Fruit fly (Drosophila melanogaster) whole organism, embryonic: ENCODE results near the gene Nulp1.

Experiments
- CG11723 ChIP-seq: fragments of 200-800 bp; sonication (Bioruptor generic); optimal IDR thresholded peaks from 2 replicates; lab custom pipeline; 2017; ENCODE audit warnings: missing biosample characterization, mild to moderate bottlenecking, missing genetic modification characterization
- CG13424 ChIP-seq: fragments of 200-800 bp; sonication (Bioruptor generic); optimal IDR thresholded peaks from 2 replicates; lab custom pipeline; 2019; ENCODE audit warnings: missing biosample characterization, mild to moderate bottlenecking, missing genetic modification characterization, moderate library complexity
- CG13775 ChIP-seq: fragments of 200-800 bp; sonication (Bioruptor generic); optimal IDR thresholded peaks from 3 replicates; lab custom pipeline; 2017; ENCODE audit warnings: missing biosample characterization, mild to moderate bottlenecking, missing genetic modification characterization
- CG17568 ChIP-seq: fragments of 200-800 bp; sonication (Bioruptor generic); optimal IDR thresholded peaks from 2 replicates; lab custom pipeline; 2018; ENCODE audit warnings: missing biosample characterization, mild to moderate bottlenecking, missing genetic modification characterization, moderate library complexity
- CG17612 ChIP-seq: fragments of 200-800 bp; sonication (Bioruptor generic); IDR thresholded peaks from 2 replicates; pipeline ENCODE4 v1.3.6; 2022; ENCODE audit warnings: missing biosample characterization, missing genetic modification characterization
- CG18476 ChIP-seq: fragments of 200-800 bp; sonication (Bioruptor generic); optimal IDR thresholded peaks from 2 replicates; lab custom pipeline; 2016; ENCODE audit warnings: missing biosample characterization, mild to moderate bottlenecking, missing genetic modification characterization
- CG2199 ChIP-seq: fragments of 200-800 bp; sonication (Bioruptor generic); IDR thresholded peaks from 3 replicates; pipeline ENCODE4 v1.3.6; 2022; ENCODE audit warnings: missing biosample characterization, missing genetic modification characterization
- CG30403 ChIP-seq: fragments of 200-800 bp; sonication (Bioruptor generic); optimal IDR thresholded peaks from 3 replicates; lab custom pipeline; 2016; ENCODE audit warnings: missing biosample characterization, missing genetic modification characterization
- CG3995 ChIP-seq: fragments of 200-800 bp; sonication (Bioruptor generic); optimal IDR thresholded peaks from 3 replicates; lab custom pipeline; 2016; ENCODE audit warnings: missing biosample characterization, missing genetic modification characterization
- CG4404 ChIP-seq: fragments of 200-800 bp; sonication (Bioruptor generic); IDR thresholded peaks from 2 replicates; pipeline ENCODE4 v1.3.6; 2022; ENCODE audit warnings: missing biosample characterization, missing genetic modification characterization
- CG4730 ChIP-seq: fragments of 200-800 bp; sonication (Bioruptor generic); IDR thresholded peaks from 2 replicates; pipeline ENCODE4 v1.3.6; 2022; ENCODE audit warnings: missing biosample characterization, missing genetic modification characterization
- CG5245 ChIP-seq: fragments of 200-800 bp; sonication (Bioruptor generic); optimal IDR thresholded peaks from 3 replicates; lab custom pipeline; 2016; ENCODE audit warnings: missing biosample characterization, missing genetic modification characterization
- CG6175 ChIP-seq: fragments of 200-800 bp; sonication (Bioruptor generic); IDR thresholded peaks from 3 replicates; pipeline ENCODE4 v1.3.6; 2022; ENCODE audit warnings: missing biosample characterization, missing genetic modification characterization
- CG6854 ChIP-seq: fragments of 200-800 bp; sonication (Bioruptor generic); optimal IDR thresholded peaks from 3 replicates; lab custom pipeline; 2017; ENCODE audit warnings: missing biosample characterization, mild to moderate bottlenecking, missing genetic modification characterization
- CG7556 ChIP-seq: fragments of 200-800 bp; sonication (Bioruptor generic); optimal IDR thresholded peaks from 2 replicates; lab custom pipeline; 2017; ENCODE audit warnings: missing biosample characterization, mild to moderate bottlenecking, missing genetic modification characterization
- CG7786 ChIP-seq: fragments of 200-800 bp; sonication (Bioruptor generic); optimal IDR thresholded peaks from 2 replicates; lab custom pipeline; 2016; ENCODE audit warnings: missing biosample characterization, missing genetic modification characterization
- CG7987 ChIP-seq: fragments of 200-800 bp; sonication (Bioruptor generic); optimal IDR thresholded peaks from 2 replicates; lab custom pipeline; 2018; ENCODE audit warnings: missing biosample characterization, mild to moderate bottlenecking, missing genetic modification characterization, moderate library complexity
- CG8388 ChIP-seq: fragments of 200-800 bp; sonication (Bioruptor generic); optimal IDR thresholded peaks from 2 replicates; lab custom pipeline; 2019; ENCODE audit warnings: missing biosample characterization, mild to moderate bottlenecking, missing genetic modification characterization, moderate library complexity
- CG9817 ChIP-seq: fragments of 200-800 bp; sonication (Bioruptor generic); optimal IDR thresholded peaks from 2 replicates; lab custom pipeline; 2018; ENCODE audit warnings: missing biosample characterization, mild to moderate bottlenecking, missing genetic modification characterization, moderate library complexity
- D19B ChIP-seq: fragments of 200-800 bp; sonication (Bioruptor generic); optimal IDR thresholded peaks from 2 replicates; lab custom pipeline; 2017; ENCODE audit warnings: missing biosample characterization, mild to moderate bottlenecking, missing genetic modification characterization
- Dfd ChIP-seq, 2 experiments: fragments of >200 bp; optimal IDR thresholded peaks; 2 replicates each; lab custom pipeline; 2017; ENCODE audit warnings: missing biosample characterization in 2 of 2, missing genetic modification characterization in 2 of 2
- Dip3 ChIP-seq: fragments of 200-800 bp; sonication (Bioruptor generic); optimal IDR thresholded peaks from 3 replicates; lab custom pipeline; 2016; ENCODE audit warnings: missing biosample characterization, missing genetic modification characterization
- HLH54F ChIP-seq: fragments of 200-800 bp; sonication (Bioruptor generic); optimal IDR thresholded peaks from 3 replicates; lab custom pipeline; 2016; ENCODE audit warnings: missing biosample characterization, missing genetic modification characterization
- HmgZ ChIP-seq: fragments of 200-800 bp; sonication (Bioruptor generic); optimal IDR thresholded peaks from 2 replicates; lab custom pipeline; 2018; ENCODE audit warnings: missing biosample characterization, mild to moderate bottlenecking, missing genetic modification characterization
- Jarid2 ChIP-seq: fragments of 200-800 bp; sonication (Bioruptor generic); optimal IDR thresholded peaks from 3 replicates; lab custom pipeline; 2017; ENCODE audit warnings: mild to moderate bottlenecking, missing biosample characterization, missing genetic modification reagents, missing genetic modification characterization
- Lim3 ChIP-seq: fragments of 200-800 bp; sonication (Bioruptor generic); IDR thresholded peaks from 2 replicates; pipeline ENCODE4 v1.3.6; 2022; ENCODE audit warnings: missing biosample characterization, missing genetic modification characterization
- Max ChIP-seq: fragments of 200-800 bp; sonication (Bioruptor generic); optimal IDR thresholded peaks from 2 replicates; lab custom pipeline; 2016; ENCODE audit warnings: missing biosample characterization, mild to moderate bottlenecking, missing genetic modification characterization
- Mes4 ChIP-seq: fragments of 200-800 bp; sonication (Bioruptor generic); optimal IDR thresholded peaks from 2 replicates; lab custom pipeline; 2016; ENCODE audit warnings: missing biosample characterization, missing genetic modification characterization
- Nf-YA ChIP-seq: fragments of 200-800 bp; sonication (Bioruptor generic); IDR thresholded peaks from 2 replicates; pipeline ENCODE4 v1.3.6; 2022; ENCODE audit warnings: missing biosample characterization, missing genetic modification characterization
- PHDP ChIP-seq: fragments of 200-800 bp; sonication (Bioruptor generic); optimal IDR thresholded peaks from 3 replicates; lab custom pipeline; 2018; ENCODE audit warnings: missing biosample characterization, mild to moderate bottlenecking, missing genetic modification characterization, moderate library complexity
- Stat92E ChIP-seq, 3 experiments: fragments of >200 bp in 2 of 3; fragments of 200-800 bp in 1 of 3; sonication (Bioruptor generic) in 1 of 3; optimal IDR thresholded peaks; 2 replicates each; lab custom pipeline; 2017 to 2019; ENCODE audit warnings: missing biosample characterization in 3 of 3, missing genetic modification characterization in 3 of 3, mild to moderate bottlenecking in 1 of 3, moderate library complexity in 1 of 3
- TFAM ChIP-seq: fragments of 200-800 bp; sonication (Bioruptor generic); optimal IDR thresholded peaks from 2 replicates; lab custom pipeline; 2017; ENCODE audit warnings: missing biosample characterization, missing genetic modification characterization, inconsistent platforms
- ac ChIP-seq: fragments of 200-800 bp; sonication (Bioruptor generic); optimal IDR thresholded peaks from 3 replicates; lab custom pipeline; 2017; ENCODE audit warnings: missing biosample characterization, mild to moderate bottlenecking, missing genetic modification characterization
- ara ChIP-seq: fragments of 200-800 bp; sonication (Bioruptor generic); IDR thresholded peaks from 2 replicates; pipeline ENCODE4 v1.3.6; 2022; ENCODE audit warnings: missing biosample characterization, missing genetic modification characterization
- az2 ChIP-seq: fragments of 200-800 bp; sonication (Bioruptor generic); optimal IDR thresholded peaks from 3 replicates; lab custom pipeline; 2016; ENCODE audit warnings: missing biosample characterization, missing genetic modification characterization
- bbx ChIP-seq: fragments of 200-800 bp; sonication (Bioruptor generic); IDR thresholded peaks from 2 replicates; pipeline ENCODE4 v1.3.6; 2022; ENCODE audit warnings: missing biosample characterization, missing genetic modification characterization; ENCODE audit not compliant: partially characterized antibody
- bowl ChIP-seq: fragments of 200-800 bp; sonication (Bioruptor generic); IDR thresholded peaks from 2 replicates; pipeline ENCODE4 v1.3.6; 2022; ENCODE audit warnings: missing biosample characterization, missing genetic modification characterization
- corto ChIP-seq: fragments of 200-800 bp; sonication (Bioruptor generic); optimal IDR thresholded peaks from 2 replicates; lab custom pipeline; 2016; ENCODE audit warnings: missing biosample characterization, mild to moderate bottlenecking, missing genetic modification characterization, moderate library complexity
- gem ChIP-seq: fragments of 200-800 bp; sonication (Bioruptor generic); optimal IDR thresholded peaks from 2 replicates; lab custom pipeline; 2019; ENCODE audit warnings: missing biosample characterization, mild to moderate bottlenecking, missing genetic modification characterization, moderate library complexity
- hkb ChIP-seq, 2 experiments: fragments of 200-800 bp in 1 of 2; fragments of >200 bp in 1 of 2; sonication (Bioruptor generic) in 1 of 2; IDR thresholded peaks in 1 of 2; optimal IDR thresholded peaks in 1 of 2; 2 replicates each; pipeline versions ENCODE4 v1.3.6 to Lab custom; 2017 to 2022; ENCODE audit warnings: missing biosample characterization in 1 of 2, missing genetic modification characterization in 1 of 2
- lab ChIP-seq: fragments of 200-800 bp; sonication (Bioruptor generic); optimal IDR thresholded peaks from 3 replicates; lab custom pipeline; 2017; ENCODE audit warnings: missing biosample characterization, missing genetic modification characterization, mild to moderate bottlenecking, moderate library complexity, missing genetic modification reagents
- luna ChIP-seq: fragments of 200-800 bp; sonication (Bioruptor generic); optimal IDR thresholded peaks from 2 replicates; lab custom pipeline; 2016; ENCODE audit warnings: missing biosample characterization, missing genetic modification characterization
- nmo ChIP-seq: fragments of 200-800 bp; sonication (Bioruptor generic); optimal IDR thresholded peaks from 2 replicates; lab custom pipeline; 2018; ENCODE audit warnings: missing biosample characterization, mild to moderate bottlenecking, missing genetic modification characterization, moderate library complexity
- pan ChIP-seq, 4 experiments: fragments of >200 bp in 3 of 4; fragments of 200-800 bp in 1 of 4; sonication (Bioruptor generic) in 1 of 4; optimal IDR thresholded peaks in 3 of 4; IDR thresholded peaks in 1 of 4; 2 replicates each; pipeline versions ENCODE4 v1.3.6 to Lab custom; 2017 to 2022; ENCODE audit warnings: missing biosample characterization in 2 of 4, missing genetic modification characterization in 2 of 4, mixed read lengths in 1 of 4
- tio ChIP-seq: fragments of 200-800 bp; sonication (Bioruptor generic); optimal IDR thresholded peaks from 2 replicates; lab custom pipeline; 2017; ENCODE audit warnings: missing biosample characterization, missing genetic modification characterization, inconsistent platforms
- usp ChIP-seq: fragments of >200 bp; optimal IDR thresholded peaks from 2 replicates; lab custom pipeline; 2017; ENCODE audit warnings: missing biosample characterization, missing genetic modification characterization
- vfl ChIP-seq: fragments of 200-800 bp; sonication (Bioruptor generic); optimal IDR thresholded peaks from 2 replicates; lab custom pipeline; 2016; ENCODE audit warnings: missing biosample characterization, missing genetic modification characterization

The Nulp1 gene

DNA sequence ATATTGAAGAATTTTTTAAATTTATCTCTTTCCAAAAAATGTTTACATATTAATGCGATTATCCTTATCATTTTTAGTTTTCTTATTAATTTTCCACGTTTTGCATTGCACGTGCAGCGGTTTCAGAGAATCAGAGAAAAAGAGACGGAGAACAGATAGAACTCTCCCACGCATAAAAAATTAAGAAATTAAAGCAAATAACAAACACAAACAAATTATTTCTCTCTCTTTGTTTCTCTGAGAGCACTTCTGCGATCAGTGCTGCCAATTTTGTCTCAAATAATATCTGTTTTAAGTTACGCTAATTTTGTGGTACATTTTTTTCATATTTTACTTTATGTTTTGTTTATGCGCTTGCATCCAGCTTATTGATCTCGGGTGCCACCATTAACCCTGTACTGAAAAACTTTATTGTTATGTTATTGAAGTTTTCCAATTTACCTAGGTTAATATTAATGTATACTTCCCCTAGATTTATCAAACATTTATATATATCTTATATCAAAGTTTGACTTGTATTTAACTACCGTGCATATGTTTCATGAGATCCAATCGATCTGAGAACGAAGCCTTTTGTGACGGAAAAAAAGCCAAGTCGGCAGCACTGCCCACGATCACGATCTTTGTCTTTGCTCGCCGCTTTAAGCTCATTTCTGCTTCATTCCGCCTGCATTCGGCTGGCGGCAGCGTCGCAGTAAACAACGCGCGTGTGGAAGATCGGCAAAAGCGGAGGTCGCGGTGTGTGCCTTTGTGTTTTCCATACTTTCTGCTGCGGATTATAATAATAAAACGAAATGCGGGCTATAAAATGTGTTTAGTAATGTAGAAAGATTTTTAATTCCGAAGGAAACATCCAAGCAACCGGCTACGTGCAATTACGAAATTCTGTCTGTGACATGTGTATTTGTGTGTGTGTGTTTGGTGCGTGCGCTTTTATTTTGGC, 46.7 kb upstream of the Nulp1 start, which contains the start of gene Sarm:
Sarm (plus strand) TSS at position 661 of the 943 bp plus-strand sequence.
- TF ChIP-seq TFAM (GFP tag; lab: Kevin White, UChicago), result no peak
- peak; percentile 43; the same call in 1 of the 2 replicates for TF ChIP-seq bbx (GFP tag; lab: Robert Waterston, UW)
- no peak for TF ChIP-seq CG4730
- TF ChIP-seq CG8388 (GFP tag; lab: Kevin White, UChicago), result peak; percentile 9
- no peak for TF ChIP-seq ara (GFP tag; lab: Robert Waterston, UW)
- TF ChIP-seq gem (tag; lab: Kevin White, UChicago), result peak; percentile 70
- TF ChIP-seq Mes4 (GFP tag; lab: Kevin White, UChicago), result no peak
- no peak for TF ChIP-seq Nf-YA
- TF ChIP-seq vfl (GFP tag; lab: Kevin White, UChicago), result no peak
- peak; percentile 27 for TF ChIP-seq CG9817
- TF ChIP-seq CG30403 (GFP tag; lab: Kevin White, UChicago), result peak; percentile 63
- TF ChIP-seq D19B (GFP tag; lab: Kevin White, UChicago), result peak; percentile 9
- TF ChIP-seq luna (GFP tag; lab: Kevin White, UChicago), result no peak
- no peak for TF ChIP-seq CG4404
- peak; percentile 85 for TF ChIP-seq nmo (GFP tag; lab: Kevin White, UChicago)
- TF ChIP-seq CG7786 (GFP tag; lab: Kevin White, UChicago), result no peak
- peak; percentile 73 for TF ChIP-seq CG7556 (GFP tag; lab: Kevin White, UChicago)
- TF ChIP-seq corto, result no peak
- TF ChIP-seq Jarid2 (GFP tag; lab: Kevin White, UChicago), result peak; percentile 60
- no peak for TF ChIP-seq Dfd (GFP tag; optimal IDR thresholded peaks at IDR 0.05; lab: Kevin White, UChicago)
- TF ChIP-seq usp, result no peak
- peak in 1 of 3 experiments; percentile 25 for TF ChIP-seq Stat92E (GFP tag; optimal IDR thresholded peaks at IDR 0.05; lab: Kevin White, UChicago)
- TF ChIP-seq hkb (optimal IDR thresholded peaks at IDR 0.05; lab: Kevin White, UChicago), result no peak
- peak; percentile 15; the same call in 1 of the 2 replicates for TF ChIP-seq hkb (GFP tag; IDR thresholded peaks at IDR 0.05; lab: Robert Waterston, UW)
- TF ChIP-seq lab (GFP tag; lab: Kevin White, UChicago), result peak; percentile 64
- peak; percentile 60 for TF ChIP-seq PHDP (tag; lab: Kevin White, UChicago)
- TF ChIP-seq az2 (GFP tag; lab: Kevin White, UChicago), result peak; percentile 28
- no peak for TF ChIP-seq CG17612 (GFP tag; lab: Robert Waterston, UW)
- no peak for TF ChIP-seq pan (optimal IDR thresholded peaks at IDR 0.05; lab: Kevin White, UChicago)
- TF ChIP-seq pan (GFP tag; optimal IDR thresholded peaks at IDR 0.05 in 1 of 2, IDR thresholded peaks at IDR 0.05 in 1 of 2), result peak in 1 of 2 experiments; percentile 23
- peak; percentile 23 for TF ChIP-seq HLH54F
- peak; percentile 43 for TF ChIP-seq CG7987 (GFP tag; lab: Kevin White, UChicago)
- no peak for TF ChIP-seq CG3995 (GFP tag; lab: Kevin White, UChicago)
- peak; percentile 56 for TF ChIP-seq HmgZ (tag; lab: Kevin White, UChicago)
- no peak for TF ChIP-seq bowl (GFP tag; lab: Robert Waterston, UW)
- TF ChIP-seq Lim3 (GFP tag; lab: Robert Waterston, UW), result no peak
- TF ChIP-seq CG2199 (GFP tag; lab: Robert Waterston, UW), result 0 out of 3 replicates have a peak, but pooled peaks have one; percentile 48
- TF ChIP-seq CG13424 (tag; lab: Kevin White, UChicago), result peak; percentile 66
- peak; percentile 44 for TF ChIP-seq Max (GFP tag; lab: Kevin White, UChicago)
- TF ChIP-seq ac (GFP tag; lab: Kevin White, UChicago), result no peak
- peak; percentile 4 for TF ChIP-seq CG17568
- no peak for TF ChIP-seq Dip3
- no peak for TF ChIP-seq CG5245
- TF ChIP-seq tio, result peak; percentile 36
- TF ChIP-seq CG13775 (GFP tag; lab: Kevin White, UChicago), result peak; percentile 27
- TF ChIP-seq CG6175 (GFP tag; lab: Robert Waterston, UW), result no peak
- peak; percentile 12 for TF ChIP-seq CG11723
- TF ChIP-seq CG18476 (GFP tag; lab: Kevin White, UChicago), result peak; percentile 12
- peak; percentile 52 for TF ChIP-seq CG6854 (GFP tag; lab: Kevin White, UChicago)
